Worm (Caenorhabditis elegans): Measurements from ENCODE around the gene nas-27.
A peak's percentile ranks its signal among the peaks of the same experiment; 100 is the strongest.

The nas-27 gene

DNA sequence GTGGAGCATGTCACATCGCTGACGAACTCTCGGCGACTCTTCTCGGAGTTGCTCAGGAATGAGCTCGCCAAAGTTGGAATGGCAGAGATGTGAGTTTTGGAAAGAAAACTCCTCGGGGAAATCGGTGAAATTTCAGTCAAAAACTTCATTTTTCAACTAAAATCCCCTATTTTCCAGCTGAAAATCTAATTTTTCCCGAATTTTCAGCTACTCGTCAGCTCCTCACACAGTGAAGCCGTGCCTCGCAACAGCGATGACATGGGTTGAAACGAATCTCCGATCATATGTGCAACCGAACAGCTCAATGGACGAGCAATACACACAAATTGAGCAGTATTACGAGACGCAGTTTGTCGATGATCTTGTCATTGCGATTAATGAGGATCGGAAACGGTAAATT is 27.3 kb downstream of the nas-27 start:
- no peak for TF ChIP-seq nfya-1 (tag; optimal IDR thresholded peaks at IDR 0.05)
- no peak for TF ChIP-seq dve-1 (tag; optimal IDR thresholded peaks at IDR 0.05)
- no peak for TF ChIP-seq ceh-18 (tag; optimal IDR thresholded peaks at IDR 0.05)
- no peak for TF ChIP-seq elt-2 (tag; optimal IDR thresholded peaks at IDR 0.05)
- no peak for TF ChIP-seq eyg-1 (tag; optimal IDR thresholded peaks at IDR 0.05)
- no peak for TF ChIP-seq C08G9.2 (tag; optimal IDR thresholded peaks at IDR 0.05)
- TF ChIP-seq ama-1 (optimal IDR thresholded peaks at IDR 0.05), result no peak
- no peak for TF ChIP-seq fkh-10 (GFP tag; optimal IDR thresholded peaks at IDR 0.05)
- no peak for TF ChIP-seq F13H6.1 (tag; optimal IDR thresholded peaks at IDR 0.05)
- TF ChIP-seq lim-6 (tag; optimal IDR thresholded peaks at IDR 0.05), result no peak
- TF ChIP-seq rnt-1 (tag; optimal IDR thresholded peaks at IDR 0.05), result no peak
- no peak for TF ChIP-seq pha-2 (tag; optimal IDR thresholded peaks at IDR 0.05)

- no peak for TF ChIP-seq elt-2 (tag; optimal IDR thresholded peaks at IDR 0.05)
- TF ChIP-seq hlh-8 (tag; optimal IDR thresholded peaks at IDR 0.05), result no peak
- no peak for TF ChIP-seq ceh-34 (tag; optimal IDR thresholded peaks at IDR 0.05)
- TF ChIP-seq nfya-1 (tag; optimal IDR thresholded peaks at IDR 0.05), result no peak
- TF ChIP-seq unc-42 (tag; optimal IDR thresholded peaks at IDR 0.05), result no peak
- TF ChIP-seq syd-9 (tag; optimal IDR thresholded peaks at IDR 0.05), result no peak
- TF ChIP-seq npax-4 (tag; optimal IDR thresholded peaks at IDR 0.05), result no peak
Observed at ce11 chrII:1149390-1149789, 29.7 kb downstream of the nas-27 start.

DNA sequence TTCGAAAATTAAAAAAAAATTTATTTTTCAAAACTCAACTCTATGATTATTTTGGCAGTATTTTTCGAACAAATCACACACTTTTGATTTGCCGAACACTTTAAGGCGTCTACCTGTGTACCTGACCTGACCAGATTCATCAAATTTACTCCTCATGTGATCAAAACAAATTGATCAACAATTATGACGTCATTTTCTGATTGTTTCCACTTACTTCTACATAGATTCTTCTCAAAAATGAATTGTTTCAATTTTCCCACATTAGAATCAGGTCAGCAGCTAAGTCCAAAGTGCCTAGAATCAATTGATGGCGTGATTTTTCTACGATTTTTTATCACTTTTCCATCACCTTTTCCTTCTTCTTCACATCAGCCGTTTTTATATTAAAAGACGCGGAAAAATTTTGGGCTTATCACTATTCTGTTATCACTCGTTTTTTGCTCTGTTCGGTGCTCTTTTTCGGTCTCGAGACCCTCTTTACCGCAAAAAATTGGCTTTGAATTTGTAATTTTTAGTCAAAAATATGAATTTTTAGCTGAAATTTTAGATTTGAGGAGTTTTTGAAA is 35.9 kb downstream of the nas-27 start:
- no peak for TF ChIP-seq pha-4 (tag; optimal IDR thresholded peaks at IDR 0.05)
- TF ChIP-seq npax-4 (tag; optimal IDR thresholded peaks at IDR 0.05), result no peak
- no peak for TF ChIP-seq zip-5 (tag; optimal IDR thresholded peaks at IDR 0.05)
- TF ChIP-seq hlh-8 (tag; optimal IDR thresholded peaks at IDR 0.05), result no peak
- no peak for TF ChIP-seq elt-4 (tag; optimal IDR thresholded peaks at IDR 0.05)
- TF ChIP-seq hlh-6 (tag; optimal IDR thresholded peaks at IDR 0.05), result no peak
- no peak for TF ChIP-seq C08G9.2 (tag; optimal IDR thresholded peaks at IDR 0.05)
- TF ChIP-seq sdc-2 (tag; optimal IDR thresholded peaks at IDR 0.05), result no peak
- TF ChIP-seq ceh-30 (tag; optimal IDR thresholded peaks at IDR 0.05), result no peak
- no peak for TF ChIP-seq fax-1 (tag; optimal IDR thresholded peaks at IDR 0.05)

ce11 chrII:1141720-1142574 is 37.2 kb downstream of the nas-27 start:
- TF ChIP-seq ceh-19 (GFP tag; optimal IDR thresholded peaks at IDR 0.05) (no peak), hlh-6 (tag; optimal IDR thresholded peaks at IDR 0.05) (peak; percentile 1), Y22D7AL.16 (tag; optimal IDR thresholded peaks at IDR 0.05) (no peak), ceh-22 (tag; optimal IDR thresholded peaks at IDR 0.05) (no peak), pax-1 (tag; optimal IDR thresholded peaks at IDR 0.05) (no peak), npax-4 (tag; optimal IDR thresholded peaks at IDR 0.05) (no peak)

DNA sequence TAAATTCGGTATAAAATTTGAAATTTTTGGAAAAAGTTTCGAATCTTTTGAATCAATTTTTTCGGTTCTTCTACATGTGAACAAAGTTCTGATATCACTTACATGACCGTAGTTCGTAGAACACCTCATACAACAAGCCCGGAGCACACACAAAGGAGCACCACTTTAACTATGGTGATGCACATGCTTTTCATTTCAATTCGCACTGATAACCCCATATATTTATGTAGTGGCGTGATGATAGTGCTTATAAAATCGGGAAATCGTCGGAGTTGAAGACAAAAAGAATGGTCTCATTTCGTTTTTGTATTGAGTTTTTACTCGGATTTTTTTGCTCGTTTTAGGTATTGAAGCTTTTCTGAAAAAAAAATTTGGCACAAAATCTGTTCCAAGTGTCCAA is 38.4 kb downstream of the nas-27 start, which contains the start of gene W09B6.4:
TSS of gene W09B6.4 (minus strand) at position 151 of the 400 bp plus-strand sequence.
- TF ChIP-seq eyg-1 (tag; optimal IDR thresholded peaks at IDR 0.05) (no peak), che-1 (tag; optimal IDR thresholded peaks at IDR 0.05) (no peak), hlh-13 (GFP tag; optimal IDR thresholded peaks at IDR 0.05) (no peak)

DNA sequence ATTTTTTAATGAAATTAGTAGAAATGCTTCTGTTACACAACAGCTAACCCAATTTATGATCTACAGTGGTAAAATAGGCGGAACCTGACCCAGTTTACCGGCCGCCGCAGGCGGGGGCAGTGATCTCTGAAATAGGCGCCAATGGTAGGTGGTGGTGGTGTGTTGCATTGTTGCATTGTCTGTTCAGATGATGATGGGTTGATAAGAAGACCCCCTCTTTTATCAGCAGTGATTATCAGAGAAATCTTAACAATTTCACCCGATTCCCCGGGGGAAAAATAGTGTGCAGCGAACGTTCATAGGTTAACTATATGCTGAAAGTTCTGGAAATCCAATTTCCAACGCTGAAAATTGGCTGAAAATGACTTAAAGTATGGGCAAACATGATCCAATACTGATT is 40.5 kb downstream of the nas-27 start:
- TF ChIP-seq elt-2 (tag; optimal IDR thresholded peaks at IDR 0.05), result peak; percentile 89
- TF ChIP-seq ceh-9 (tag; optimal IDR thresholded peaks at IDR 0.05), result no peak

Data from whole organism, late embryonic.